Fruit fly (Drosophila melanogaster) whole organism, embryonic: Measurements from ENCODE around the gene Cip4.

Source experiments
- BtbVII ChIP-seq: fragments of 200-800 bp; sonication (Bioruptor generic); optimal IDR thresholded peaks from 3 replicates; lab custom pipeline; 2017; ENCODE audit warnings: missing biosample characterization, mild to moderate bottlenecking, missing genetic modification characterization
- Bteb2 ChIP-seq: fragments of 200-800 bp; sonication (Bioruptor generic); optimal IDR thresholded peaks from 2 replicates; lab custom pipeline; 2016; ENCODE audit warnings: missing biosample characterization, missing genetic modification characterization
- CG10431 ChIP-seq: fragments of 200-800 bp; sonication (Bioruptor generic); optimal IDR thresholded peaks from 3 replicates; lab custom pipeline; 2018; ENCODE audit warnings: missing biosample characterization, mild to moderate bottlenecking, missing genetic modification characterization
- CG11247 ChIP-seq: fragments of 200-800 bp; sonication (Bioruptor generic); IDR thresholded peaks from 2 replicates; pipeline ENCODE4 v1.3.6; 2022; ENCODE audit warnings: missing biosample characterization, missing genetic modification characterization
- CG12391 ChIP-seq: fragments of 200-800 bp; sonication (Bioruptor generic); optimal IDR thresholded peaks from 3 replicates; lab custom pipeline; 2018; ENCODE audit warnings: missing biosample characterization, mild to moderate bottlenecking, missing genetic modification characterization, moderate library complexity
- CG12659 ChIP-seq: fragments of 200-800 bp; sonication (Bioruptor generic); optimal IDR thresholded peaks from 3 replicates; lab custom pipeline; 2017; ENCODE audit warnings: mild to moderate bottlenecking, missing biosample characterization, missing genetic modification reagents, missing genetic modification characterization
- CG12744 ChIP-seq: fragments of 200-800 bp; sonication (Bioruptor generic); optimal IDR thresholded peaks from 2 replicates; lab custom pipeline; 2016; ENCODE audit warnings: missing biosample characterization, missing genetic modification characterization
- CG12942 ChIP-seq: fragments of 200-800 bp; sonication (Bioruptor generic); optimal IDR thresholded peaks from 3 replicates; lab custom pipeline; 2016; ENCODE audit warnings: missing biosample characterization, missing genetic modification characterization
- CG14860 ChIP-seq: fragments of 200-800 bp; sonication (Bioruptor generic); IDR thresholded peaks from 3 replicates; pipeline ENCODE4 v1.3.6; 2022; ENCODE audit warnings: missing biosample characterization, missing genetic modification characterization; ENCODE audit not compliant: partially characterized antibody
- CG18011 ChIP-seq: fragments of 200-800 bp; sonication (Bioruptor generic); optimal IDR thresholded peaks from 2 replicates; lab custom pipeline; 2017; ENCODE audit warnings: missing biosample characterization, missing genetic modification characterization, mild to moderate bottlenecking, moderate library complexity, missing genotype
- CG2116 ChIP-seq: fragments of 200-800 bp; sonication (Bioruptor generic); optimal IDR thresholded peaks from 3 replicates; lab custom pipeline; 2018; ENCODE audit warnings: missing biosample characterization, mild to moderate bottlenecking, missing genetic modification characterization
- CG2712 ChIP-seq: fragments of 200-800 bp; optimal IDR thresholded peaks from 3 replicates; lab custom pipeline; 2019; ENCODE audit warnings: missing biosample characterization, mild to moderate bottlenecking, missing genetic modification characterization, moderate library complexity
- CG30403 ChIP-seq: fragments of 200-800 bp; sonication (Bioruptor generic); optimal IDR thresholded peaks from 3 replicates; lab custom pipeline; 2016; ENCODE audit warnings: missing biosample characterization, missing genetic modification characterization
- CG3163 ChIP-seq: fragments of 200-800 bp; sonication (Bioruptor generic); optimal IDR thresholded peaks from 3 replicates; lab custom pipeline; 2016; ENCODE audit warnings: missing biosample characterization, missing genetic modification characterization
- CG32532 ChIP-seq: fragments of 200-800 bp; sonication (Bioruptor generic); IDR thresholded peaks from 2 replicates; pipeline ENCODE4 v1.3.6; 2022; ENCODE audit warnings: missing biosample characterization, missing genetic modification characterization
- CG3847 ChIP-seq: fragments of 200-800 bp; sonication (Bioruptor generic); IDR thresholded peaks from 2 replicates; pipeline ENCODE4 v1.3.6; 2022; ENCODE audit warnings: missing biosample characterization, missing genetic modification characterization
- CG4282 ChIP-seq: fragments of 200-800 bp; sonication (Bioruptor generic); optimal IDR thresholded peaks from 2 replicates; lab custom pipeline; 2016; ENCODE audit warnings: missing biosample characterization, missing genetic modification characterization
- CG4617 ChIP-seq: fragments of 200-800 bp; sonication (Bioruptor generic); optimal IDR thresholded peaks from 3 replicates; lab custom pipeline; 2016; ENCODE audit warnings: missing biosample characterization, missing genetic modification characterization, borderline replicate concordance
- CG4854 ChIP-seq: fragments of 200-800 bp; sonication (Bioruptor generic); optimal IDR thresholded peaks from 2 replicates; lab custom pipeline; 2016; ENCODE audit warnings: missing biosample characterization, missing genetic modification characterization, inconsistent platforms
- CG6689 ChIP-seq: fragments of 200-800 bp; sonication (Bioruptor generic); IDR thresholded peaks from 2 replicates; pipeline ENCODE4 v1.3.6; 2022; ENCODE audit warnings: missing biosample characterization, missing genetic modification characterization
- CG7271 ChIP-seq: fragments of 200-800 bp; sonication (Bioruptor generic); optimal IDR thresholded peaks from 2 replicates; lab custom pipeline; 2018; ENCODE audit warnings: missing biosample characterization, mild to moderate bottlenecking, missing genetic modification characterization, moderate library complexity
- CG9876 ChIP-seq: fragments of 200-800 bp; sonication (Bioruptor generic); optimal IDR thresholded peaks from 2 replicates; lab custom pipeline; 2016; ENCODE audit warnings: missing biosample characterization, missing genetic modification characterization
- CkIIα-i1 ChIP-seq: fragments of 200-800 bp; sonication (Bioruptor generic); IDR thresholded peaks from 2 replicates; pipeline ENCODE4 v1.3.6; 2022; ENCODE audit warnings: missing biosample characterization, missing genetic modification characterization
- E2f2 ChIP-seq: fragments of 200-800 bp; sonication (Bioruptor generic); IDR thresholded peaks from 2 replicates; pipeline ENCODE4 v1.3.6; 2022; ENCODE audit warnings: missing biosample characterization, missing genetic modification characterization
- Ets65A ChIP-seq: fragments of 200-800 bp; sonication (Bioruptor generic); peaks from one replicate; lab custom pipeline; 2016; ENCODE audit warnings: missing biosample characterization, missing genetic modification characterization
- Fer2 ChIP-seq: fragments of 200-800 bp; sonication (Bioruptor generic); optimal IDR thresholded peaks from 2 replicates; lab custom pipeline; 2018; ENCODE audit warnings: missing biosample characterization, mild to moderate bottlenecking, missing genetic modification characterization, moderate library complexity
- HHEX ChIP-seq: fragments of 200-800 bp; sonication (Bioruptor generic); optimal IDR thresholded peaks from 3 replicates; lab custom pipeline; 2017; ENCODE audit warnings: missing biosample characterization, mild to moderate bottlenecking, missing genetic modification characterization, missing genetic modification reagents
- HLH54F ChIP-seq: fragments of 200-800 bp; sonication (Bioruptor generic); optimal IDR thresholded peaks from 3 replicates; lab custom pipeline; 2016; ENCODE audit warnings: missing biosample characterization, missing genetic modification characterization
- Hsf ChIP-seq: fragments of 200-800 bp; sonication (Bioruptor generic); optimal IDR thresholded peaks from 3 replicates; lab custom pipeline; 2016; ENCODE audit warnings: missing biosample characterization, missing genetic modification characterization
- NFAT ChIP-seq: fragments of 200-800 bp; sonication (Bioruptor generic); IDR thresholded peaks from 2 replicates; pipeline ENCODE4 v1.3.6; 2022; ENCODE audit warnings: missing biosample characterization, missing genetic modification characterization
- Nf-YB ChIP-seq: fragments of 200-800 bp; sonication (Bioruptor generic); optimal IDR thresholded peaks from 3 replicates; lab custom pipeline; 2019; ENCODE audit warnings: missing biosample characterization, mild to moderate bottlenecking, missing genetic modification characterization, moderate library complexity
- Opbp ChIP-seq: fragments of 200-800 bp; sonication (Bioruptor generic); IDR thresholded peaks from 3 replicates; pipeline ENCODE4 v1.3.6; 2022; ENCODE audit warnings: missing biosample characterization, missing genetic modification characterization; ENCODE audit not compliant: partially characterized antibody
- Pdp1 ChIP-seq, 2 experiments: fragments of 200-800 bp; sonication (Bioruptor generic); optimal IDR thresholded peaks; 3 replicates each; lab custom pipeline; 2016; ENCODE audit warnings: missing biosample characterization in 2 of 2, missing genetic modification characterization in 2 of 2, mild to moderate bottlenecking in 1 of 2, moderate library complexity in 1 of 2
- Sin3A ChIP-seq: fragments of >200 bp; optimal IDR thresholded peaks from 2 replicates; lab custom pipeline; 2018
- Trl ChIP-seq, 3 experiments: fragments of >200 bp in 2 of 3; fragments of 200-800 bp in 1 of 3; sonication (Bioruptor generic) in 1 of 3; optimal IDR thresholded peaks; 2 replicates in 1 of 3; 3 replicates in 2 of 3; lab custom pipeline; 2016 to 2017; ENCODE audit warnings: missing biosample characterization in 1 of 3, missing genetic modification characterization in 1 of 3
- amos ChIP-seq: fragments of 200-800 bp; sonication (Bioruptor generic); IDR thresholded peaks from 2 replicates; pipeline ENCODE4 v1.3.6; 2022; ENCODE audit warnings: missing biosample characterization, missing genetic modification characterization; ENCODE audit not compliant: partially characterized antibody
- bbx ChIP-seq: fragments of 200-800 bp; sonication (Bioruptor generic); IDR thresholded peaks from 2 replicates; pipeline ENCODE4 v1.3.6; 2022; ENCODE audit warnings: missing biosample characterization, missing genetic modification characterization; ENCODE audit not compliant: partially characterized antibody
- corto ChIP-seq: fragments of 200-800 bp; sonication (Bioruptor generic); optimal IDR thresholded peaks from 2 replicates; lab custom pipeline; 2016; ENCODE audit warnings: missing biosample characterization, mild to moderate bottlenecking, missing genetic modification characterization, moderate library complexity
- cwo ChIP-seq: fragments of 200-800 bp; sonication (Bioruptor generic); optimal IDR thresholded peaks from 3 replicates; lab custom pipeline; 2017; ENCODE audit warnings: missing biosample characterization, missing genetic modification characterization, mild to moderate bottlenecking, moderate library complexity, missing genetic modification reagents
- dan ChIP-seq: fragments of 200-800 bp; sonication (Bioruptor generic); IDR thresholded peaks from 2 replicates; pipeline ENCODE4 v1.3.6; 2022; ENCODE audit warnings: missing biosample characterization, missing genetic modification characterization
- ems ChIP-seq: fragments of 200-800 bp; sonication (Bioruptor generic); optimal IDR thresholded peaks from 3 replicates; lab custom pipeline; 2016; ENCODE audit warnings: missing biosample characterization, missing genetic modification characterization
- ewg ChIP-seq: fragments of 200-800 bp; sonication (Bioruptor generic); optimal IDR thresholded peaks from 3 replicates; lab custom pipeline; 2017; ENCODE audit warnings: mild to moderate bottlenecking, missing biosample characterization, missing genetic modification reagents, missing genetic modification characterization
- gro ChIP-seq: fragments of 200-800 bp; sonication (Bioruptor generic); optimal IDR thresholded peaks from 2 replicates; lab custom pipeline; 2016; ENCODE audit warnings: missing biosample characterization, missing genetic modification characterization
- mam ChIP-seq: fragments of 200-800 bp; sonication (Bioruptor generic); optimal IDR thresholded peaks from 3 replicates; lab custom pipeline; 2016; ENCODE audit warnings: missing biosample characterization, missing genetic modification characterization
- otp ChIP-seq: fragments of 200-800 bp; sonication (Bioruptor generic); IDR thresholded peaks from 3 replicates; pipeline ENCODE4, ENCODE4 v1.3.6; 2022; ENCODE audit warnings: missing biosample characterization, missing genetic modification characterization
- p53 ChIP-seq: fragments of 200-800 bp; sonication (Bioruptor generic); optimal IDR thresholded peaks from 2 replicates; lab custom pipeline; 2016; ENCODE audit warnings: missing biosample characterization, missing genetic modification characterization
- stwl ChIP-seq: fragments of 200-800 bp; sonication (Bioruptor generic); optimal IDR thresholded peaks from 3 replicates; lab custom pipeline; 2018; ENCODE audit warnings: missing biosample characterization, mild to moderate bottlenecking, missing genetic modification characterization, moderate library complexity
- toy ChIP-seq: fragments of 200-800 bp; sonication (Bioruptor generic); IDR thresholded peaks from 2 replicates; pipeline ENCODE4 v1.3.6; 2022; ENCODE audit warnings: missing biosample characterization, missing genetic modification characterization
- vfl ChIP-seq: fragments of 200-800 bp; sonication (Bioruptor generic); optimal IDR thresholded peaks from 2 replicates; lab custom pipeline; 2016; ENCODE audit warnings: missing biosample characterization, missing genetic modification characterization
- zfh2 ChIP-seq: fragments of 200-800 bp; sonication (Bioruptor generic); optimal IDR thresholded peaks from 2 replicates; lab custom pipeline; 2016; ENCODE audit warnings: missing biosample characterization, missing genetic modification characterization

Cip4 gene

dm6 chr3L:4282627-4283026, 81.3 kb downstream of the Cip4 start, which contains the start of gene CG11583 (continued):
- peak; percentile 47 for TF ChIP-seq vfl (GFP tag; lab: Kevin White, UChicago)
- TF ChIP-seq CG4617 (GFP tag; lab: Kevin White, UChicago), result peak; percentile 61
- TF ChIP-seq CG12659 (GFP tag; lab: Kevin White, UChicago), result peak; percentile 63
- peak; percentile 59 for TF ChIP-seq HLH54F (GFP tag; lab: Kevin White, UChicago)
- TF ChIP-seq otp (GFP tag; lab: Robert Waterston, UW), result no peak
- no peak for TF ChIP-seq dan
- TF ChIP-seq CG30403 (GFP tag; lab: Kevin White, UChicago), result peak; percentile 32
- TF ChIP-seq amos (GFP tag; lab: Robert Waterston, UW), result peak; percentile 14; the same call in 1 of the 2 replicates
- TF ChIP-seq CG7271 (tag; lab: Kevin White, UChicago), result no peak
- TF ChIP-seq Hsf (GFP tag; lab: Kevin White, UChicago), result peak; percentile 18
- TF ChIP-seq Ets65A (GFP tag; lab: Kevin White, UChicago), result peak; percentile 70
- peak; percentile 24 for TF ChIP-seq CG12942 (GFP tag; lab: Kevin White, UChicago)
- TF ChIP-seq ems (GFP tag; lab: Kevin White, UChicago), result peak; percentile 50
- TF ChIP-seq Nf-YB (GFP tag; lab: Kevin White, UChicago), result no peak
- peak; percentile 92 for TF ChIP-seq stwl (tag; lab: Kevin White, UChicago)
- peak; percentile 18 for TF ChIP-seq HHEX (GFP tag; lab: Kevin White, UChicago)
- no peak for TF ChIP-seq ewg
- TF ChIP-seq BtbVII, result peak; percentile 5
- TF ChIP-seq CG3163, result peak; percentile 17
- peak; percentile 81 for TF ChIP-seq E2f2 (GFP tag; lab: Robert Waterston, UW)
- peak; percentile 66 for TF ChIP-seq CG32532 (GFP tag; lab: Robert Waterston, UW)
- TF ChIP-seq CG10431, result no peak
- no peak for TF ChIP-seq toy (GFP tag; lab: Robert Waterston, UW)
- peak; percentile 33 for TF ChIP-seq Sin3A
- TF ChIP-seq CG4282 (GFP tag; lab: Kevin White, UChicago), result peak; percentile 18
- peak; percentile 40 for TF ChIP-seq p53
- no peak for TF ChIP-seq CG6689 (GFP tag; lab: Robert Waterston, UW)
- TF ChIP-seq Opbp (GFP tag; lab: Robert Waterston, UW), result 0 out of 3 replicates have a peak, but pooled peaks have one; percentile 14
- peak in 1 of 2 experiments; percentile 28 for TF ChIP-seq Pdp1 (GFP tag; optimal IDR thresholded peaks at IDR 0.05; lab: Kevin White, UChicago)
- TF ChIP-seq CG3847 (GFP tag; lab: Robert Waterston, UW), result peak; percentile 68
- peak; percentile 35 for TF ChIP-seq CG12744
- peak; percentile 8 for TF ChIP-seq Bteb2 (GFP tag; lab: Kevin White, UChicago)
- TF ChIP-seq bbx (GFP tag; lab: Robert Waterston, UW), result 0 out of 2 replicates have a peak, but pooled peaks have one; percentile 8
- no peak for TF ChIP-seq CkIIα-i1 (GFP tag; lab: Robert Waterston, UW)
- TF ChIP-seq CG2712 (tag; lab: Kevin White, UChicago), result peak; percentile 43
- peak; percentile 48 for TF ChIP-seq CG12391 (tag; lab: Kevin White, UChicago)
- no peak for TF ChIP-seq corto (GFP tag; lab: Kevin White, UChicago)
- peak; percentile 48; the same call in 1 of the 2 replicates for TF ChIP-seq NFAT
- no peak for TF ChIP-seq CG18011 (GFP tag; lab: Kevin White, UChicago)
- peak; percentile 73 for TF ChIP-seq gro (GFP tag; lab: Kevin White, UChicago)
- TF ChIP-seq CG2116 (GFP tag; lab: Kevin White, UChicago), result peak; percentile 23
- TF ChIP-seq CG9876 (GFP tag; lab: Kevin White, UChicago), result peak; percentile 4
- TF ChIP-seq zfh2 (GFP tag; lab: Kevin White, UChicago), result peak; percentile 51
- peak; percentile 24 for TF ChIP-seq CG4854
- TF ChIP-seq Fer2 (tag; lab: Kevin White, UChicago), result peak; percentile 6
- TF ChIP-seq mam (GFP tag; lab: Kevin White, UChicago), result peak; percentile 69
- TF ChIP-seq Trl (optimal IDR thresholded peaks at IDR 0.05; lab: Kevin White, UChicago), result no peak
- peak; percentile 34 for TF ChIP-seq Trl (GFP tag; optimal IDR thresholded peaks at IDR 0.05; lab: Kevin White, UChicago)
- peak; percentile 93 for TF ChIP-seq cwo
- TF ChIP-seq CG14860 (GFP tag; lab: Robert Waterston, UW), result no peak
- TF ChIP-seq CG11247, result peak; percentile 9; the same call in 1 of the 2 replicates
